Worm (Caenorhabditis elegans) whole organism, L3 larva: Measurements from ENCODE around the gene K09H11.11.

Source experiments
- ZK546.5 ChIP-seq: sonication (generic microtip); optimal IDR thresholded peaks from 2 replicates; lab custom pipeline; 2017; ENCODE audit warnings: missing biosample characterization, missing genetic modification characterization
- aly-2 ChIP-seq: fragments of 150-350 bp; optimal IDR thresholded peaks from 2 replicates; lab custom pipeline; 2014; ENCODE audit warnings: missing biosample characterization, missing genetic modification characterization
- ceh-16 ChIP-seq: sonication (generic microtip); optimal IDR thresholded peaks from 2 replicates; lab custom pipeline; 2017; ENCODE audit warnings: missing biosample characterization, missing genetic modification characterization
- ceh-28 ChIP-seq: fragments of 150-350 bp; optimal IDR thresholded peaks from 2 replicates; lab custom pipeline; 2014; ENCODE audit warnings: missing biosample characterization, missing genetic modification reagents, missing genetic modification characterization
- ceh-9 ChIP-seq: sonication (generic microtip); optimal IDR thresholded peaks from 2 replicates; lab custom pipeline; 2018; ENCODE audit warnings: missing biosample characterization, missing genetic modification characterization
- daf-12 ChIP-seq: fragments of 150-350 bp; optimal IDR thresholded peaks from 2 replicates; lab custom pipeline; 2014; ENCODE audit warnings: missing biosample characterization, missing genetic modification reagents, missing genetic modification characterization
- egl-5 ChIP-seq: fragments of 150-350 bp; optimal IDR thresholded peaks from 2 replicates; lab custom pipeline; 2017; ENCODE audit warnings: missing biosample characterization, missing genetic modification reagents, missing genetic modification characterization, inconsistent platforms
- elt-1 ChIP-seq: fragments of 150-350 bp; optimal IDR thresholded peaks from 2 replicates; lab custom pipeline; 2014; ENCODE audit warnings: missing biosample characterization, missing genetic modification characterization
- elt-2 ChIP-seq: sonication (generic microtip); optimal IDR thresholded peaks from 2 replicates; lab custom pipeline; 2016; ENCODE audit warnings: missing genetic modification reagents, mild to moderate bottlenecking, missing genetic modification characterization, missing compliant biosample characterization
- elt-3 ChIP-seq, 3 experiments: fragments of 150-350 bp in 1 of 3; sonication (generic microtip) in 2 of 3; optimal IDR thresholded peaks; 2 replicates in 2 of 3; 4 replicates in 1 of 3; lab custom pipeline; 2014 to 2017; ENCODE audit warnings: missing biosample characterization in 3 of 3, missing genetic modification characterization in 3 of 3
- eor-1 ChIP-seq, 2 experiments: fragments of 150-350 bp; optimal IDR thresholded peaks; 2 replicates each; lab custom pipeline; 2014 to 2018; ENCODE audit warnings: missing biosample characterization in 2 of 2, missing genetic modification characterization in 2 of 2
- fkh-10 ChIP-seq: sonication (generic microtip); optimal IDR thresholded peaks from 2 replicates; lab custom pipeline; 2017; ENCODE audit warnings: missing biosample characterization, missing genetic modification reagents, missing genetic modification characterization
- fkh-2 ChIP-seq: fragments of 150-350 bp; optimal IDR thresholded peaks from 2 replicates; lab custom pipeline; 2014; ENCODE audit warnings: missing biosample characterization, missing genetic modification reagents, missing genetic modification characterization
- hmg-11 ChIP-seq: sonication (generic microtip); optimal IDR thresholded peaks from 2 replicates; lab custom pipeline; 2016; ENCODE audit warnings: missing genetic modification characterization, missing compliant biosample characterization
- jun-1 ChIP-seq: fragments of 150-350 bp; optimal IDR thresholded peaks from 2 replicates; lab custom pipeline; 2014; ENCODE audit warnings: missing biosample characterization, missing genetic modification reagents, missing genetic modification characterization
- lin-15B ChIP-seq: fragments of 150-350 bp; optimal IDR thresholded peaks from 2 replicates; lab custom pipeline; 2014; ENCODE audit warnings: missing biosample characterization, missing genetic modification characterization
- lin-39 ChIP-seq: fragments of 150-350 bp; optimal IDR thresholded peaks from 2 replicates; lab custom pipeline; 2018; ENCODE audit warnings: missing biosample characterization, missing genetic modification reagents, missing genetic modification characterization
- nfya-1 ChIP-seq: sonication (generic microtip); optimal IDR thresholded peaks from 2 replicates; lab custom pipeline; 2017; ENCODE audit warnings: missing genetic modification characterization, mild to moderate bottlenecking, missing compliant biosample characterization, antibody characterized with exemption, moderate library complexity; ENCODE audit not compliant: insufficient read depth
- nhr-11 ChIP-seq: fragments of 150-350 bp; optimal IDR thresholded peaks from 2 replicates; lab custom pipeline; 2014; ENCODE audit warnings: missing biosample characterization, missing genetic modification characterization
- nhr-23 ChIP-seq: fragments of 150-350 bp; optimal IDR thresholded peaks from 2 replicates; lab custom pipeline; 2014; ENCODE audit warnings: missing biosample characterization, missing genetic modification reagents, missing genetic modification characterization
- nhr-25 ChIP-seq: sonication (generic microtip); optimal IDR thresholded peaks from 2 replicates; lab custom pipeline; 2017; ENCODE audit warnings: missing biosample characterization, missing genetic modification characterization
- nhr-28 ChIP-seq: fragments of 150-350 bp; optimal IDR thresholded peaks from 2 replicates; lab custom pipeline; 2014; ENCODE audit warnings: missing biosample characterization, missing genetic modification characterization
- nhr-67 ChIP-seq: fragments of 150-350 bp; optimal IDR thresholded peaks from 2 replicates; lab custom pipeline; 2014; ENCODE audit warnings: missing biosample characterization, missing genetic modification characterization
- nhr-77 ChIP-seq: fragments of 150-350 bp; optimal IDR thresholded peaks from 2 replicates; lab custom pipeline; 2014; ENCODE audit warnings: missing biosample characterization, missing genetic modification characterization
- pha-4 ChIP-seq: fragments of 150-350 bp; optimal IDR thresholded peaks from 2 replicates; lab custom pipeline; 2014; ENCODE audit warnings: missing biosample characterization, missing genetic modification reagents, missing genetic modification characterization
- snpc-4 ChIP-seq: fragments of 150-350 bp; optimal IDR thresholded peaks from 2 replicates; lab custom pipeline; 2014; ENCODE audit warnings: missing biosample characterization, missing genetic modification characterization
- unc-39 ChIP-seq: sonication (generic microtip); optimal IDR thresholded peaks from 4 replicates; lab custom pipeline; 2017; ENCODE audit warnings: missing biosample characterization, missing genetic modification characterization
- unc-62 ChIP-seq: fragments of 150-350 bp; sonication (generic microtip); optimal IDR thresholded peaks from 4 replicates; lab custom pipeline; 2014; ENCODE audit warnings: missing biosample characterization, missing genetic modification reagents, missing genetic modification characterization
- ztf-4 ChIP-seq: fragments of 150-350 bp; optimal IDR thresholded peaks from 2 replicates; lab custom pipeline; 2014; ENCODE audit warnings: missing biosample characterization, missing genetic modification characterization

Gene K09H11.11

DNA sequence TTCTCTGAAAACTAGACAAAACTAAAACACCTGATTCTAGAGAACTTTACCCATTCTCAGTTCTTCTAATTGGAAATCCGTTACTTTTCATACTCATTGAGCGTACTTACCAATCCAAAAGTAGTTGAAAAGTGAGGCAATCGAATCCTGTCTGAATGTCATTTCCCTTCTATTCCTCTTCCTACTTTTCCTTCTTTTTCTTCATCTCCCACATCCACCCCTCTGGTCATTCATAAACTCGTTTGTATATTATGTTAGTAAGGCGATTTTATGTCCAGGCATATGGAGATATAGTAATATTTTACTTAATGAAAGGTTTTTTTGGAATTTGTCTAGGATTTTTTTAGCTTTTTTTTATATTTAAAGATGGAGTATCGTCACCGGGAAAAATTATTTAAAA, 46.7 kb downstream of the K09H11.11 start:
- TF ChIP-seq ceh-28 (tag; lab: Kevin White, UChicago), result no peak
- TF ChIP-seq nhr-23 (tag; lab: Kevin White, UChicago), result no peak
- no peak for TF ChIP-seq jun-1 (tag; lab: Kevin White, UChicago)
- no peak for TF ChIP-seq lin-15B (tag; lab: Kevin White, UChicago)
- no peak for TF ChIP-seq elt-3 (tag; optimal IDR thresholded peaks at IDR 0.05; lab: Kevin White, UChicago)
- no peak for TF ChIP-seq nfya-1 (tag; lab: Kevin White, UChicago)
- TF ChIP-seq nhr-11 (tag; lab: Kevin White, UChicago), result no peak
- no peak for TF ChIP-seq nhr-28 (tag; lab: Kevin White, UChicago)
- no peak for TF ChIP-seq snpc-4 (tag; lab: Kevin White, UChicago)
- no peak for TF ChIP-seq daf-12
- no peak for TF ChIP-seq lin-39
- TF ChIP-seq nhr-25 (tag; lab: Kevin White, UChicago), result no peak
- no peak for TF ChIP-seq aly-2 (tag; lab: Kevin White, UChicago)
- no peak for TF ChIP-seq ceh-16 (tag; lab: Kevin White, UChicago)
- TF ChIP-seq egl-5 (tag; lab: Kevin White, UChicago), result no peak
- TF ChIP-seq elt-1 (tag; lab: Kevin White, UChicago), result no peak
- TF ChIP-seq hmg-11, result no peak
- TF ChIP-seq ztf-4 (tag; lab: Kevin White, UChicago), result no peak

DNA sequence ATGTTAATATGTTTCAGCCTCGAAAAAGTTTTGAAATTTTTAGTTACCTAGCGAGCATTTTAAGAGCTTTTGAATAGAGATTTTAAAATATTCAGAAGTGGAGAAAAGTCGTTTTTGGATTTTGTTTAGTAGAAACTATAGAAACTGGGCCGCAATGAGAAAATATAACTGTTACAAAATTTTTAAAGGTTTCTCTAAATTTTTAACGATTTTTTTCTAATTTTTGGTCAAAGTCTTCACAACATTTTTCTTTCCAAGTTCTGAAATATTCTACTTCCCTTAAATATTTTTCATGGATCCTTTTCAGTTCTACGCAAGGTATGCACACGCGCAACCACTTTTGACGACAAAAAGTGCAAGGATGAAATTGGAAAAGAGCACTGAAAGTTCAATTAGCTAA, 49.5 kb downstream of the K09H11.11 start, which contains the start of gene peli-1:
peli-1 (plus strand) TSS at position 301 of the 400 bp plus-strand sequence.
- TF ChIP-seq fkh-10 (GFP tag; lab: Kevin White, UChicago) (no peak), jun-1 (tag; lab: Kevin White, UChicago) (no peak), ceh-28 (tag; lab: Kevin White, UChicago) (no peak), eor-1 (tag; optimal IDR thresholded peaks at IDR 0.05; lab: Kevin White, UChicago) (no peak), nhr-77 (no peak), pha-4 (tag; lab: Kevin White, UChicago) (no peak), ceh-9 (tag; lab: Kevin White, UChicago) (no peak), fkh-2 (tag; lab: Kevin White, UChicago) (no peak), unc-62 (GFP tag; lab: Kevin White, UChicago) (no peak), nhr-67 (no peak), ztf-4 (tag; lab: Kevin White, UChicago) (no peak), unc-39 (no peak), elt-1 (tag; lab: Kevin White, UChicago) (no peak), ZK546.5 (tag; lab: Kevin White, UChicago) (no peak), elt-2 (tag; lab: Kevin White, UChicago) (no peak)
